Fruit fly (Drosophila melanogaster) whole organism, embryonic: Measurements from ENCODE around the gene ph-d.
A peak's percentile ranks its signal among the peaks of the same experiment; 100 is the strongest.

Experiments
- Antp ChIP-seq: fragments of 200-800 bp; sonication (Bioruptor generic); optimal IDR thresholded peaks from 3 replicates; lab custom pipeline; 2016; ENCODE audit warnings: missing biosample characterization, missing genetic modification characterization
- Asciz ChIP-seq: fragments of 200-800 bp; sonication (Bioruptor generic); optimal IDR thresholded peaks from 2 replicates; lab custom pipeline; 2017; ENCODE audit warnings: missing biosample characterization, mild to moderate bottlenecking, missing genetic modification characterization, missing genetic modification reagents
- CG1024 ChIP-seq: fragments of 200-800 bp; sonication (Bioruptor generic); IDR thresholded peaks from 2 replicates; pipeline ENCODE4 v1.3.6; 2022; ENCODE audit warnings: missing biosample characterization, missing genetic modification characterization
- CG10267 ChIP-seq: fragments of 200-800 bp; sonication (Bioruptor generic); optimal IDR thresholded peaks from 2 replicates; lab custom pipeline; 2018; ENCODE audit warnings: missing biosample characterization, mild to moderate bottlenecking, missing genetic modification characterization, moderate library complexity
- CG1233 ChIP-seq: fragments of 200-800 bp; sonication (Bioruptor generic); optimal IDR thresholded peaks from 4 replicates; lab custom pipeline; 2018; ENCODE audit warnings: missing biosample characterization, mild to moderate bottlenecking, missing genetic modification characterization
- CG13894 ChIP-seq: fragments of 200-800 bp; sonication (Bioruptor generic); optimal IDR thresholded peaks from 3 replicates; lab custom pipeline; 2018; ENCODE audit warnings: missing biosample characterization, mild to moderate bottlenecking, missing genetic modification characterization, moderate library complexity
- CG16813 ChIP-seq: fragments of 200-800 bp; sonication (Bioruptor generic); IDR thresholded peaks from 3 replicates; pipeline ENCODE4 v1.3.6; 2022; ENCODE audit warnings: missing biosample characterization, missing genetic modification characterization; ENCODE audit not compliant: partially characterized antibody
- CG17829 ChIP-seq: fragments of 200-800 bp; optimal IDR thresholded peaks from 2 replicates; lab custom pipeline; 2019; ENCODE audit warnings: missing biosample characterization, mild to moderate bottlenecking, missing genetic modification characterization, moderate library complexity
- CG2889 ChIP-seq: fragments of 200-800 bp; sonication (Bioruptor generic); IDR thresholded peaks from 3 replicates; pipeline ENCODE4 v1.3.6; 2022; ENCODE audit warnings: missing biosample characterization, missing genetic modification characterization
- CG31365 ChIP-seq: fragments of 200-800 bp; sonication (Bioruptor generic); optimal IDR thresholded peaks from 2 replicates; lab custom pipeline; 2018; ENCODE audit warnings: missing biosample characterization, mild to moderate bottlenecking, missing genetic modification characterization
- CG32532 ChIP-seq: fragments of 200-800 bp; sonication (Bioruptor generic); IDR thresholded peaks from 2 replicates; pipeline ENCODE4 v1.3.6; 2022; ENCODE audit warnings: missing biosample characterization, missing genetic modification characterization
- CG34224 ChIP-seq: fragments of 200-800 bp; sonication (Bioruptor generic); IDR thresholded peaks from 3 replicates; pipeline ENCODE4 v1.3.6; 2022; ENCODE audit warnings: missing biosample characterization, missing genetic modification characterization; ENCODE audit not compliant: partially characterized antibody
- CG5180 ChIP-seq: fragments of 200-800 bp; sonication (Bioruptor generic); optimal IDR thresholded peaks from 3 replicates; lab custom pipeline; 2017; ENCODE audit warnings: missing biosample characterization, missing genetic modification characterization, mild to moderate bottlenecking, moderate library complexity, missing genetic modification reagents
- CG6689 ChIP-seq: fragments of 200-800 bp; sonication (Bioruptor generic); IDR thresholded peaks from 2 replicates; pipeline ENCODE4 v1.3.6; 2022; ENCODE audit warnings: missing biosample characterization, missing genetic modification characterization
- CG7357 ChIP-seq: fragments of 200-800 bp; sonication (Bioruptor generic); IDR thresholded peaks from 3 replicates; pipeline ENCODE4 v1.3.6; 2022; ENCODE audit warnings: missing biosample characterization, missing genetic modification characterization
- CG8478 ChIP-seq: fragments of >200 bp; optimal IDR thresholded peaks from 2 replicates; lab custom pipeline; 2018
- D ChIP-seq, 2 experiments: fragments of 200-800 bp in 1 of 2; fragments of >200 bp in 1 of 2; sonication (Bioruptor generic) in 1 of 2; optimal IDR thresholded peaks; 2 replicates in 1 of 2; 3 replicates in 1 of 2; lab custom pipeline; 2017; ENCODE audit warnings: mild to moderate bottlenecking in 1 of 2, missing biosample characterization in 1 of 2, missing genetic modification characterization in 1 of 2, missing genetic modification reagents in 1 of 2
- Dip3 ChIP-seq: fragments of 200-800 bp; sonication (Bioruptor generic); optimal IDR thresholded peaks from 3 replicates; lab custom pipeline; 2016; ENCODE audit warnings: missing biosample characterization, missing genetic modification characterization
- Doc3 ChIP-seq: fragments of 200-800 bp; sonication (Bioruptor generic); IDR thresholded peaks from 3 replicates; pipeline ENCODE4 v1.3.6; 2022; ENCODE audit warnings: missing biosample characterization, missing genetic modification characterization; ENCODE audit not compliant: partially characterized antibody
- Gsc ChIP-seq: fragments of 200-800 bp; sonication (Bioruptor generic); IDR thresholded peaks from 2 replicates; pipeline ENCODE4 v1.3.6; 2022; ENCODE audit warnings: missing biosample characterization, missing genetic modification characterization
- H15 ChIP-seq: fragments of 200-800 bp; sonication (Bioruptor generic); IDR thresholded peaks from 3 replicates; pipeline ENCODE4 v1.3.6; 2022; ENCODE audit warnings: missing biosample characterization, missing genetic modification characterization
- HLHmδ ChIP-seq: fragments of 200-800 bp; sonication (Bioruptor generic); optimal IDR thresholded peaks from 2 replicates; lab custom pipeline; 2018; ENCODE audit warnings: missing biosample characterization, mild to moderate bottlenecking, missing genetic modification characterization, moderate library complexity
- HmgD ChIP-seq: fragments of 200-800 bp; sonication (Bioruptor generic); optimal IDR thresholded peaks from 3 replicates; lab custom pipeline; 2016; ENCODE audit warnings: missing biosample characterization, missing genetic modification characterization
- Hr39 ChIP-seq: fragments of >200 bp; optimal IDR thresholded peaks from 2 replicates; lab custom pipeline; 2017
- Hsf ChIP-seq: fragments of 200-800 bp; sonication (Bioruptor generic); optimal IDR thresholded peaks from 3 replicates; lab custom pipeline; 2016; ENCODE audit warnings: missing biosample characterization, missing genetic modification characterization
- Meics ChIP-seq: fragments of 200-800 bp; sonication (Bioruptor generic); optimal IDR thresholded peaks from 2 replicates; lab custom pipeline; 2017; ENCODE audit warnings: missing biosample characterization, mild to moderate bottlenecking, missing genetic modification characterization
- Sry-β ChIP-seq: fragments of 200-800 bp; sonication (Bioruptor generic); optimal IDR thresholded peaks from 2 replicates; lab custom pipeline; 2018; ENCODE audit warnings: missing biosample characterization, mild to moderate bottlenecking, missing genetic modification characterization, moderate library complexity
- Ssrp ChIP-seq: fragments of 200-800 bp; sonication (Bioruptor generic); optimal IDR thresholded peaks from 2 replicates; lab custom pipeline; 2018; ENCODE audit warnings: missing biosample characterization, mild to moderate bottlenecking, missing genetic modification characterization, moderate library complexity
- aop ChIP-seq: fragments of 200-800 bp; sonication (Bioruptor generic); IDR thresholded peaks from 2 replicates; pipeline ENCODE4 v1.3.6; 2022; ENCODE audit warnings: missing biosample characterization, missing genetic modification characterization
- ap ChIP-seq: fragments of 200-800 bp; sonication (Bioruptor generic); IDR thresholded peaks from 2 replicates; pipeline ENCODE4 v1.3.6; 2022; ENCODE audit warnings: missing biosample characterization, missing genetic modification characterization
- az2 ChIP-seq: fragments of 200-800 bp; sonication (Bioruptor generic); optimal IDR thresholded peaks from 3 replicates; lab custom pipeline; 2016; ENCODE audit warnings: missing biosample characterization, missing genetic modification characterization
- bowl ChIP-seq: fragments of 200-800 bp; sonication (Bioruptor generic); IDR thresholded peaks from 2 replicates; pipeline ENCODE4 v1.3.6; 2022; ENCODE audit warnings: missing biosample characterization, missing genetic modification characterization
- btn ChIP-seq: fragments of 200-800 bp; sonication (Bioruptor generic); optimal IDR thresholded peaks from 2 replicates; lab custom pipeline; 2016; ENCODE audit warnings: missing biosample characterization, missing genetic modification characterization
- chm ChIP-seq: fragments of 200-800 bp; sonication (Bioruptor generic); IDR thresholded peaks from 2 replicates; pipeline ENCODE4 v1.3.6; 2022; ENCODE audit warnings: missing biosample characterization, missing genetic modification characterization
- corto ChIP-seq: fragments of 200-800 bp; sonication (Bioruptor generic); optimal IDR thresholded peaks from 2 replicates; lab custom pipeline; 2016; ENCODE audit warnings: missing biosample characterization, mild to moderate bottlenecking, missing genetic modification characterization, moderate library complexity
- crol ChIP-seq: fragments of 200-800 bp; sonication (Bioruptor generic); IDR thresholded peaks from 2 replicates; pipeline ENCODE4 v1.3.6; 2022; ENCODE audit warnings: missing biosample characterization, missing genetic modification characterization
- dimm ChIP-seq: fragments of 200-800 bp; sonication (Bioruptor generic); IDR thresholded peaks from 2 replicates; pipeline ENCODE4 v1.3.6; 2022; ENCODE audit warnings: missing biosample characterization, missing genetic modification characterization
- dmrt99B ChIP-seq: fragments of 200-800 bp; sonication (Bioruptor generic); optimal IDR thresholded peaks from 2 replicates; lab custom pipeline; 2018; ENCODE audit warnings: missing biosample characterization, mild to moderate bottlenecking, missing genetic modification characterization, moderate library complexity
- eve ChIP-seq, 2 experiments: fragments of >200 bp; optimal IDR thresholded peaks; 2 replicates each; lab custom pipeline; 2017; ENCODE audit warnings: missing biosample characterization in 2 of 2, missing genetic modification characterization in 2 of 2
- ftz-f1 ChIP-seq: fragments of 200-800 bp; sonication (Bioruptor generic); optimal IDR thresholded peaks from 2 replicates; lab custom pipeline; 2016; ENCODE audit warnings: missing biosample characterization, missing genetic modification characterization
- gce ChIP-seq: fragments of 200-800 bp; sonication (Bioruptor generic); IDR thresholded peaks from 3 replicates; pipeline ENCODE4 v1.3.6; 2022; ENCODE audit warnings: missing biosample characterization, missing genetic modification characterization
- gem ChIP-seq: fragments of 200-800 bp; sonication (Bioruptor generic); optimal IDR thresholded peaks from 2 replicates; lab custom pipeline; 2019; ENCODE audit warnings: missing biosample characterization, mild to moderate bottlenecking, missing genetic modification characterization, moderate library complexity
- h ChIP-seq: fragments of >200 bp; optimal IDR thresholded peaks from 2 replicates; lab custom pipeline; 2017
- insv ChIP-seq, 2 experiments: fragments of 200-800 bp; sonication (Bioruptor generic); optimal IDR thresholded peaks; 3 replicates each; lab custom pipeline; 2016 to 2018; ENCODE audit warnings: missing biosample characterization in 2 of 2, missing genetic modification characterization in 2 of 2
- inv ChIP-seq: fragments of 200-800 bp; sonication (Bioruptor generic); IDR thresholded peaks from 2 replicates; pipeline ENCODE4 v1.3.6; 2022; ENCODE audit warnings: missing biosample characterization, missing genetic modification characterization; ENCODE audit not compliant: partially characterized antibody
- kni ChIP-seq: fragments of 200-800 bp; sonication (Bioruptor generic); optimal IDR thresholded peaks from 3 replicates; lab custom pipeline; 2017; ENCODE audit warnings: mild to moderate bottlenecking, missing biosample characterization, missing genetic modification reagents, missing genetic modification characterization
- lola ChIP-seq, 3 experiments: fragments of >200 bp in 2 of 3; fragments of 200-800 bp in 1 of 3; sonication (Bioruptor generic) in 1 of 3; optimal IDR thresholded peaks; 2 replicates each; lab custom pipeline; 2017 to 2019; ENCODE audit warnings: missing biosample characterization in 3 of 3, missing genetic modification characterization in 3 of 3, mild to moderate bottlenecking in 1 of 3, moderate library complexity in 1 of 3
- nerfin-2 ChIP-seq: fragments of 200-800 bp; sonication (Bioruptor generic); IDR thresholded peaks from 2 replicates; pipeline ENCODE4 v1.3.6; 2022; ENCODE audit warnings: missing biosample characterization, missing genetic modification characterization; ENCODE audit not compliant: partially characterized antibody
- onecut ChIP-seq: fragments of 200-800 bp; sonication (Bioruptor generic); IDR thresholded peaks from 2 replicates; pipeline ENCODE4 v1.3.6; 2022; ENCODE audit warnings: missing biosample characterization, missing genetic modification characterization
- tll ChIP-seq, 2 experiments: fragments of 200-800 bp in 1 of 2; fragments of >200 bp in 1 of 2; sonication (Bioruptor generic) in 1 of 2; optimal IDR thresholded peaks; 2 replicates each; lab custom pipeline; 2017 to 2019; ENCODE audit warnings: missing biosample characterization in 2 of 2, missing genetic modification characterization in 2 of 2, mild to moderate bottlenecking in 1 of 2, moderate library complexity in 1 of 2

The ph-d gene

DNA sequence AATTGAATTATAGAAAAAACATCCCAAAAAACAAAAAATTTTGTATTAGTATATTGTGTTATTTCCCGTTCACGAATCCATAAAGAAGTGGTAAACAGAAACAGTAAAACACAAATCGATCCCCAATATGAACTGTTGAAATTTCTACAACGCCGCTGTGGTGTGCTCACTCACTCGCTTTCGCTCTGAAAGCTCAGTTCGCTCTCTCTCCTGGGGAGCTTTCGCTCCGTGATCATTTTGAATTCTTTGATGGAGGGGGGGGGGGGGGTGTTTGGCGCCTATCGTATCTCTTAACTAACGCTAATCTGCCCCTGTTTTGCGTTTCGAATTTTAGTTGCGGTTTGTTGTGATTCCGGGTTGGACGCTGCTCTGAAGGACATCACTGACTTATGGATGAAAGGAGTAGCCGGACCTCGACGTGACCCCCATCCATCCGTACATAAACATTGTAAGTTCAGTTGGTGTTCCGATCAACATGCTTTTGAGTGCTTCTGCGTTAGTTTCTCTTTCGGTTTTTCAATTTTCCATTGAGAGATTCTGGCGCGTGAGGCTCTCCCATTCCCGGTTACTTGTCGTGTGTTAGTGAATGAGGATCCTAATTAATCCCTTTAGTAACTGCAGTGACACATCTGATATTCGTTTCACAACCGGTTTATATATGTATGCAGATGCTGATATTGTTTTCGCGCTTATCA lies 18.2 kb upstream of the ph-d start, which contains the start of gene D2hgdh (continued):
- TF ChIP-seq gce (GFP tag; lab: Robert Waterston, UW) (no peak), H15 (no peak), h (no peak), CG5180 (GFP tag; lab: Kevin White, UChicago) (no peak), CG8478 (lab: Kevin White, UChicago) (no peak), ap (no peak), dmrt99B (tag; lab: Kevin White, UChicago) (no peak), lola (GFP tag; optimal IDR thresholded peaks at IDR 0.05; lab: Kevin White, UChicago) (no peak), eve (GFP tag; optimal IDR thresholded peaks at IDR 0.05; lab: Kevin White, UChicago) (no peak), Doc3 (no peak), CG1024 (GFP tag; lab: Robert Waterston, UW) (no peak), CG7357 (GFP tag; lab: Robert Waterston, UW) (no peak), HLHmδ (no peak), CG10267 (no peak), nerfin-2 (GFP tag; lab: Robert Waterston, UW) (no peak), ftz-f1 (GFP tag; lab: Kevin White, UChicago) (no peak), HmgD (GFP tag; lab: Kevin White, UChicago) (no peak), CG2889 (GFP tag; lab: Robert Waterston, UW) (no peak), crol (peak; percentile 80), btn (GFP tag; lab: Kevin White, UChicago) (no peak), Meics (GFP tag; lab: Kevin White, UChicago) (peak; percentile 8), CG16813 (GFP tag; lab: Robert Waterston, UW) (no peak), tll (GFP tag; optimal IDR thresholded peaks at IDR 0.05; lab: Kevin White, UChicago) (no peak), az2 (no peak), Hsf (GFP tag; lab: Kevin White, UChicago) (no peak), CG6689 (GFP tag; lab: Robert Waterston, UW) (no peak), Dip3 (GFP tag; lab: Kevin White, UChicago) (no peak), kni (GFP tag; lab: Kevin White, UChicago) (no peak), Antp (no peak), CG31365 (tag; lab: Kevin White, UChicago) (no peak), Sry-β (no peak), corto (GFP tag; lab: Kevin White, UChicago) (no peak), onecut (GFP tag; lab: Robert Waterston, UW) (no peak), inv (no peak), aop (GFP tag; lab: Robert Waterston, UW) (no peak), gem (peak; percentile 30), Hr39 (lab: Kevin White, UChicago) (no peak), insv (GFP tag; optimal IDR thresholded peaks at IDR 0.05; lab: Kevin White, UChicago) (no peak), CG13894 (tag; lab: Kevin White, UChicago) (no peak), CG1233 (GFP tag; lab: Kevin White, UChicago) (no peak), dimm (GFP tag; lab: Robert Waterston, UW) (no peak), Asciz (GFP tag; lab: Kevin White, UChicago) (no peak), bowl (no peak), chm (GFP tag; lab: Robert Waterston, UW) (peak; percentile 10; the same call in 1 of the 2 replicates), Ssrp (no peak), CG17829 (tag; lab: Kevin White, UChicago) (no peak), CG32532 (GFP tag; lab: Robert Waterston, UW) (peak; percentile 59), Gsc (GFP tag; lab: Robert Waterston, UW) (no peak), D (optimal IDR thresholded peaks at IDR 0.05; lab: Kevin White, UChicago) (no peak), D (GFP tag; optimal IDR thresholded peaks at IDR 0.05; lab: Kevin White, UChicago) (no peak), CG34224 (GFP tag; lab: Robert Waterston, UW) (no peak)
